Worm (Caenorhabditis elegans) whole organism, L1 larva: ENCODE results near the gene clec-123.
A peak's percentile ranks its signal among the peaks of the same experiment; 100 is the strongest.

Experiments
- C04F5.9 ChIP-seq: sonication (generic microtip); optimal IDR thresholded peaks from 2 replicates; lab custom pipeline; 2016; ENCODE audit warnings: missing genetic modification characterization, missing compliant biosample characterization
- C34B4.2 ChIP-seq: sonication (generic microtip); optimal IDR thresholded peaks from 2 replicates; lab custom pipeline; 2017; ENCODE audit warnings: mild to moderate bottlenecking, missing genetic modification characterization, missing compliant biosample characterization
- F16B12.6 ChIP-seq: fragments of 150-350 bp; optimal IDR thresholded peaks from 2 replicates; lab custom pipeline; 2014; ENCODE audit warnings: missing biosample characterization, missing genetic modification characterization
- Y116A8C.19 ChIP-seq: sonication (generic microtip); optimal IDR thresholded peaks from 2 replicates; lab custom pipeline; 2016; ENCODE audit warnings: missing compliant biosample characterization, missing genetic modification characterization, borderline replicate concordance
- aha-1 ChIP-seq: fragments of 150-350 bp; optimal IDR thresholded peaks from 2 replicates; lab custom pipeline; 2014; ENCODE audit warnings: missing biosample characterization, missing genetic modification characterization
- ama-1 ChIP-seq: fragments of 150-350 bp; optimal IDR thresholded peaks from 2 replicates; lab custom pipeline; 2014
- blmp-1 ChIP-seq: fragments of 150-350 bp; optimal IDR thresholded peaks from 2 replicates; lab custom pipeline; 2014; ENCODE audit warnings: missing biosample characterization, missing genetic modification characterization
- ceh-63 ChIP-seq: fragments of 200-800 bp; sonication (Bioruptor generic); optimal IDR thresholded peaks from 2 replicates; lab custom pipeline; 2018; ENCODE audit warnings: mild to moderate bottlenecking, missing genetic modification characterization, missing compliant biosample characterization
- dpl-1 ChIP-seq, 3 experiments: fragments of 150-350 bp in 2 of 3; sonication (generic microtip) in 1 of 3; optimal IDR thresholded peaks; 2 replicates each; lab custom pipeline; 2014 to 2017; ENCODE audit warnings: missing biosample characterization in 3 of 3, missing genetic modification characterization in 3 of 3, missing genetic modification reagents in 3 of 3
- efl-1 ChIP-seq, 4 experiments: fragments of 150-350 bp; optimal IDR thresholded peaks in 3 of 4; peaks in 1 of 4; 1 replicate in 1 of 4; 2 replicates in 3 of 4; lab custom pipeline; 2014; ENCODE audit warnings: missing biosample characterization in 2 of 4, missing genetic modification characterization in 2 of 4, missing genetic modification reagents in 2 of 4
- efl-3 ChIP-seq: fragments of 200-800 bp; sonication (Bioruptor generic); optimal IDR thresholded peaks from 2 replicates; lab custom pipeline; 2018; ENCODE audit warnings: mild to moderate bottlenecking, missing genetic modification characterization, missing compliant biosample characterization
- egl-13 ChIP-seq: sonication (generic microtip); optimal IDR thresholded peaks from 2 replicates; lab custom pipeline; 2016; ENCODE audit warnings: missing genotype, missing genetic modification reagents, missing genetic modification characterization, missing compliant biosample characterization
- egl-27 ChIP-seq, 2 experiments: fragments of 150-350 bp in 1 of 2; sonication (generic microtip); optimal IDR thresholded peaks; 3 replicates each; lab custom pipeline; 2017 to 2018; ENCODE audit warnings: missing biosample characterization in 2 of 2, missing genetic modification characterization in 2 of 2, missing genetic modification reagents in 2 of 2
- ets-5 ChIP-seq: fragments of 200-800 bp; sonication (Bioruptor generic); IDR thresholded peaks from 2 replicates; pipeline ENCODE4 v1.3.6; 2022; ENCODE audit warnings: missing genetic modification characterization, missing compliant biosample characterization
- fkh-10 ChIP-seq: sonication (generic microtip); optimal IDR thresholded peaks from 2 replicates; lab custom pipeline; 2017; ENCODE audit warnings: missing biosample characterization, missing genetic modification reagents, missing genetic modification characterization
- fkh-4 ChIP-seq: sonication (generic microtip); optimal IDR thresholded peaks from 2 replicates; lab custom pipeline; 2016; ENCODE audit warnings: missing compliant biosample characterization, missing genetic modification characterization, borderline replicate concordance
- hlh-17 ChIP-seq: fragments of 200-800 bp; sonication (Bioruptor generic); optimal IDR thresholded peaks from 2 replicates; lab custom pipeline; 2018; ENCODE audit warnings: missing genetic modification characterization, mild to moderate bottlenecking, missing compliant biosample characterization, moderate library complexity, borderline replicate concordance
- hlh-4 ChIP-seq: sonication (generic microtip); optimal IDR thresholded peaks from 2 replicates; lab custom pipeline; 2016; ENCODE audit warnings: mild to moderate bottlenecking, missing genetic modification characterization, missing compliant biosample characterization
- hpl-2 ChIP-seq: fragments of 150-350 bp; optimal IDR thresholded peaks from 2 replicates; lab custom pipeline; 2014; ENCODE audit warnings: missing biosample characterization, missing genetic modification reagents, missing genetic modification characterization
- irx-1 ChIP-seq: sonication (generic microtip); optimal IDR thresholded peaks from 2 replicates; lab custom pipeline; 2016; ENCODE audit warnings: missing genetic modification characterization, missing compliant biosample characterization
- jun-1 ChIP-seq: fragments of 150-350 bp; optimal IDR thresholded peaks from 2 replicates; lab custom pipeline; 2014; ENCODE audit warnings: missing biosample characterization, missing genetic modification reagents, missing genetic modification characterization
- lin-13 ChIP-seq: fragments of 150-350 bp; optimal IDR thresholded peaks from 2 replicates; lab custom pipeline; 2014; ENCODE audit warnings: missing biosample characterization, missing genetic modification reagents, missing genetic modification characterization
- lin-35 ChIP-seq, 2 experiments: fragments of 150-350 bp; optimal IDR thresholded peaks; 2 replicates each; lab custom pipeline; 2014; ENCODE audit warnings: missing biosample characterization in 2 of 2, missing genetic modification characterization in 2 of 2, missing genetic modification reagents in 2 of 2
- lir-3 ChIP-seq: sonication (generic microtip); optimal IDR thresholded peaks from 2 replicates; lab custom pipeline; 2016; ENCODE audit warnings: mild to moderate bottlenecking, missing genetic modification characterization, moderate library complexity, missing compliant biosample characterization; ENCODE audit not compliant: poor library complexity
- lsy-2 ChIP-seq, 2 experiments: fragments of 150-350 bp; optimal IDR thresholded peaks; 2 replicates each; lab custom pipeline; 2014; ENCODE audit warnings: missing biosample characterization in 2 of 2, missing genetic modification characterization in 2 of 2
- mab-9 ChIP-seq: fragments of 200-800 bp; sonication (Bioruptor generic); IDR thresholded peaks from 2 replicates; pipeline ENCODE4 v1.3.6; 2022; ENCODE audit warnings: missing genetic modification reagents, missing genetic modification characterization, missing compliant biosample characterization
- mdl-1 ChIP-seq, 2 experiments: fragments of 150-350 bp; optimal IDR thresholded peaks; 2 replicates each; lab custom pipeline; 2014 to 2017; ENCODE audit warnings: missing biosample characterization in 2 of 2, missing genetic modification characterization in 2 of 2, inconsistent platforms in 1 of 2
- mep-1 ChIP-seq: fragments of 150-350 bp; optimal IDR thresholded peaks from 2 replicates; lab custom pipeline; 2014; ENCODE audit warnings: missing biosample characterization, missing genetic modification characterization
- nhr-20 ChIP-seq: sonication (generic microtip); optimal IDR thresholded peaks from 2 replicates; lab custom pipeline; 2016; ENCODE audit warnings: mild to moderate bottlenecking, missing genetic modification characterization, missing compliant biosample characterization
- nhr-237 ChIP-seq: fragments of 150-350 bp; optimal IDR thresholded peaks from 2 replicates; lab custom pipeline; 2014; ENCODE audit warnings: missing biosample characterization, missing genetic modification characterization
- nhr-47 ChIP-seq: sonication (generic microtip); optimal IDR thresholded peaks from 2 replicates; lab custom pipeline; 2016; ENCODE audit warnings: mild to moderate bottlenecking, missing genetic modification characterization, moderate library complexity, missing compliant biosample characterization
- nhr-71 ChIP-seq: sonication (generic microtip); optimal IDR thresholded peaks from 2 replicates; lab custom pipeline; 2016; ENCODE audit warnings: mild to moderate bottlenecking, missing genetic modification characterization, moderate library complexity, missing compliant biosample characterization
- nhr-77 ChIP-seq: fragments of 150-350 bp; optimal IDR thresholded peaks from 2 replicates; lab custom pipeline; 2014; ENCODE audit warnings: missing biosample characterization, missing genetic modification characterization
- nhr-84 ChIP-seq: sonication (generic microtip); optimal IDR thresholded peaks from 2 replicates; lab custom pipeline; 2017; ENCODE audit warnings: missing biosample characterization, missing genetic modification characterization
- nhr-85 ChIP-seq: sonication (generic microtip); peaks from one replicate; lab custom pipeline; 2016; ENCODE audit warnings: missing genetic modification characterization, inconsistent platforms, missing compliant biosample characterization
- pqm-1 ChIP-seq: sonication (generic microtip); optimal IDR thresholded peaks from 3 replicates; lab custom pipeline; 2017; ENCODE audit warnings: missing biosample characterization, missing genetic modification characterization
- rnt-1 ChIP-seq: sonication (generic microtip); optimal IDR thresholded peaks from 2 replicates; lab custom pipeline; 2016; ENCODE audit warnings: mild to moderate bottlenecking, missing genetic modification characterization, moderate library complexity, missing compliant biosample characterization
- skn-1 ChIP-seq: fragments of 150-350 bp; optimal IDR thresholded peaks from 2 replicates; lab custom pipeline; 2014; ENCODE audit warnings: missing biosample characterization, missing genetic modification characterization
- snpc-4 ChIP-seq: fragments of 150-350 bp; optimal IDR thresholded peaks from 2 replicates; lab custom pipeline; 2014; ENCODE audit warnings: missing biosample characterization, missing genetic modification characterization
- snu-23 ChIP-seq: sonication (generic microtip); optimal IDR thresholded peaks from 2 replicates; lab custom pipeline; 2016; ENCODE audit warnings: missing genetic modification characterization, missing compliant biosample characterization
- sup-37 ChIP-seq: fragments of 200-800 bp; sonication (Bioruptor generic); optimal IDR thresholded peaks from 2 replicates; lab custom pipeline; 2018; ENCODE audit warnings: mild to moderate bottlenecking, missing genetic modification characterization, missing compliant biosample characterization
- swsn-7 ChIP-seq: sonication (generic microtip); optimal IDR thresholded peaks from 2 replicates; lab custom pipeline; 2016; ENCODE audit warnings: missing genetic modification characterization, missing compliant biosample characterization
- tbx-2 ChIP-seq: sonication (generic microtip); optimal IDR thresholded peaks from 2 replicates; lab custom pipeline; 2016; ENCODE audit warnings: missing genetic modification characterization, missing compliant biosample characterization
- unc-86 ChIP-seq: sonication (generic microtip); optimal IDR thresholded peaks from 2 replicates; lab custom pipeline; 2016; ENCODE audit warnings: missing genetic modification characterization, missing compliant biosample characterization
- unc-98 ChIP-seq: fragments of 200-800 bp; sonication (Bioruptor generic); IDR thresholded peaks from 2 replicates; pipeline ENCODE4 v1.3.6; 2022; ENCODE audit warnings: missing genetic modification characterization, missing compliant biosample characterization
- xbp-1 ChIP-seq: sonication (generic microtip); optimal IDR thresholded peaks from 2 replicates; lab custom pipeline; 2016; ENCODE audit warnings: missing genetic modification characterization, missing compliant biosample characterization
- zag-1 ChIP-seq: fragments of 150-350 bp; optimal IDR thresholded peaks from 2 replicates; lab custom pipeline; 2014; ENCODE audit warnings: missing biosample characterization, missing genetic modification characterization
- zip-4 ChIP-seq: fragments of 200-800 bp; sonication (Bioruptor generic); optimal IDR thresholded peaks from 2 replicates; lab custom pipeline; 2018; ENCODE audit warnings: mild to moderate bottlenecking, missing genetic modification characterization, moderate library complexity, missing compliant biosample characterization

clec-123 gene

DNA sequence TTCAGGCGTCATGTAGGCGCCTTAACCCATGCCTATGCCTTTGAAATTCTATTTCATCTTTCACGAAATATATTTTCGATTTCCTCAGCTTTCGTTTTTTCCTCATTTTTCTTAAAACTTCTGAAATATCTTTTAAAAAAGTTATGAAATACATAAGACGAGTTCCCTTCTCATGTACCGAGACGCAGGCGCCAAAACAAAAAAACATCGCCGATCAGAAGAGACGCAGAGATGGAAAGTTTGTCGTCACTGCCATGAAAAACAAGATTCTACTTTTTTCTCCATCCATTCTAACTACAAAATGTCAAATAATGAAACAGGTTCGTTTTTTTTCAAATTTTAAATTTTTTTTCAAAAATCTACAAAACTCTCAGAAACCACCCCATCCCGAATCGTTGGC lies 15.0 kb downstream of the clec-123 start, which contains the start of gene chil-24:
Gene chil-24, plus strand, starts transcription at position 156 of the 400 bp plus-strand sequence.
- TF ChIP-seq F16B12.6 (tag; lab: Kevin White, UChicago) (peak; percentile 13), swsn-7 (tag; lab: Kevin White, UChicago) (peak; percentile 5), dpl-1 (GFP tag; optimal IDR thresholded peaks at IDR 0.05; lab: Kevin White, UChicago) (peak in 2 of 3 experiments; percentile 9 to 11), lin-13 (GFP tag; lab: Kevin White, UChicago) (no peak), blmp-1 (tag; lab: Kevin White, UChicago) (peak; percentile 21), efl-1 (optimal IDR thresholded peaks at IDR 0.05; lab: Kevin White, UChicago) (peak; percentile 56 to 68), efl-1 (GFP tag; optimal IDR thresholded peaks at IDR 0.05 in 1 of 2; lab: Kevin White, UChicago) (peak; percentile 14 to 92), skn-1 (tag; lab: Kevin White, UChicago) (peak; percentile 45), nhr-85 (peak; percentile 77), zip-4 (GFP tag; lab: Kevin White, UChicago) (no peak), lin-35 (GFP tag; optimal IDR thresholded peaks at IDR 0.05; lab: Kevin White, UChicago) (peak in 1 of 2 experiments; percentile 59), lsy-2 (tag; optimal IDR thresholded peaks at IDR 0.05; lab: Kevin White, UChicago) (peak in 1 of 2 experiments; percentile 36), ceh-63 (GFP tag; lab: Kevin White, UChicago) (no peak), unc-98 (no peak), efl-3 (GFP tag; lab: Kevin White, UChicago) (no peak), snpc-4 (tag; lab: Kevin White, UChicago) (peak; percentile 16), Y116A8C.19 (tag; lab: Kevin White, UChicago) (no peak), snu-23 (GFP tag; lab: Kevin White, UChicago) (peak; percentile 44), mdl-1 (tag; optimal IDR thresholded peaks at IDR 0.05; lab: Kevin White, UChicago) (peak in 1 of 2 experiments; percentile 16), hpl-2 (GFP tag; lab: Kevin White, UChicago) (peak; percentile 12), mep-1 (tag; lab: Kevin White, UChicago) (peak; percentile 33), nhr-20 (tag; lab: Kevin White, UChicago) (peak; percentile 53), C04F5.9 (tag; lab: Kevin White, UChicago) (no peak), rnt-1 (tag; lab: Kevin White, UChicago) (peak; percentile 61)

DNA sequence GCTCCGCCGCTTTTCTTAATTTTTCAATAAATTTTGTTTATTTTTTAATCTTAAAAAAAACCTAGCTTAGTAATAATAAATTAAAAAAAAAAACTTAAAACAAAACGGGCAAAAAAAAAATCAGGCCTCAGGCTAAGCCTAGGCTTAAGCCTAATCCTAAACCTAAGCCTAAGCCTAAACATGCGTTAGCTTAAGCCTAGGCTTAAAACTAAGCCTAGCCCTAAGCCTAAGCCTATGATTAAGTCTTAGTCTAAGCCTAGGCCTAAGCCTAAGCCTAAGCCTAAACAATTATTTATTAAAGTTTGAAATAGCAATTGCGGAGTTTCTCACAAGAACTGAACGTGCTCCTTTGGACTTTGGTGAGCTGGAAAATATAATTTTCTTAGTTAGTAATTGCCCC lies 21.3 kb downstream of the clec-123 start:
- TF ChIP-seq nhr-237 (tag; lab: Kevin White, UChicago) (no peak), pqm-1 (tag; lab: Kevin White, UChicago) (no peak), mab-9 (GFP tag; lab: Robert Waterston, UW) (no peak), lsy-2 (tag; optimal IDR thresholded peaks at IDR 0.05; lab: Kevin White, UChicago) (no peak), swsn-7 (tag; lab: Kevin White, UChicago) (no peak), fkh-10 (GFP tag; lab: Kevin White, UChicago) (no peak), lir-3 (tag; lab: Kevin White, UChicago) (no peak), zag-1 (tag; lab: Kevin White, UChicago) (no peak), nhr-47 (tag; lab: Kevin White, UChicago) (no peak), nhr-85 (no peak), tbx-2 (no peak), egl-27 (tag; optimal IDR thresholded peaks at IDR 0.05; lab: Kevin White, UChicago) (no peak), C34B4.2 (tag; lab: Kevin White, UChicago) (no peak), nhr-71 (tag; lab: Kevin White, UChicago) (no peak), mdl-1 (tag; optimal IDR thresholded peaks at IDR 0.05; lab: Kevin White, UChicago) (no peak), egl-13 (tag; lab: Kevin White, UChicago) (no peak), hlh-17 (no peak), irx-1 (tag; lab: Kevin White, UChicago) (no peak), aha-1 (tag; lab: Kevin White, UChicago) (no peak)
- TF ChIP-seq, all 84 proteins: peak for 0

DNA sequence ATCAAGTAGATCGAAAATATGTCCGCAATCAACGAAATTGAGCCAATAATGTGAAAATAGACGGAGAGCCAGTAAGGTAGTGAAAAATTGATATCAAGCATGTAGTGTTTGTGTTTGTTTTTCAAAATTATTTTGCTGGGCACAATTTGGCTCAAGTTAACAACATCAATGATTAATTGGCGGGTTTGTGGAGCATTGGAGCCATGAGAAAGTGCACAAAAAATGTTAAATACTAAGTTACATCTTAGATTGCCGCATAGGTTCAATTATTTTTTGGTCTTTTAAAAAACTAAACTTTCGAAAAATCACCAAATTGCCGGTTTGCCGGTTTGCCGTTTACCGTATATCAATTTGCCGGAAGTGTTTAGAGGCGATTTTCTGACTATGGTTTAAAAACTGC lies 23.8 kb downstream of the clec-123 start, which contains the start of gene sri-54:
Gene sri-54, minus strand, starts transcription at position 101 of the 400 bp plus-strand sequence.
- TF ChIP-seq unc-86 (tag; lab: Kevin White, UChicago) (no peak), nhr-84 (tag; lab: Kevin White, UChicago) (no peak), xbp-1 (no peak), dpl-1 (GFP tag; optimal IDR thresholded peaks at IDR 0.05; lab: Kevin White, UChicago) (no peak), nhr-77 (tag; lab: Kevin White, UChicago) (no peak), snu-23 (GFP tag; lab: Kevin White, UChicago) (no peak), Y116A8C.19 (tag; lab: Kevin White, UChicago) (no peak), skn-1 (tag; lab: Kevin White, UChicago) (no peak), jun-1 (no peak), fkh-4 (no peak), blmp-1 (tag; lab: Kevin White, UChicago) (no peak), sup-37 (no peak), ama-1 (lab: Kevin White, UChicago) (no peak), ets-5 (GFP tag; lab: Robert Waterston, UW) (no peak), hlh-4 (tag; lab: Kevin White, UChicago) (no peak), lin-13 (GFP tag; lab: Kevin White, UChicago) (no peak)
